Fruit fly (Drosophila melanogaster) whole organism, embryonic: ENCODE measurements around the gene CG7530.

Experiments
- CG10979 ChIP-seq: fragments of 200-800 bp; sonication (Bioruptor generic); optimal IDR thresholded peaks from 2 replicates; lab custom pipeline; 2018; ENCODE audit warnings: missing biosample characterization, mild to moderate bottlenecking, missing genetic modification characterization, moderate library complexity
- CG30431 ChIP-seq: fragments of 200-800 bp; sonication (Bioruptor generic); optimal IDR thresholded peaks from 2 replicates; lab custom pipeline; 2017; ENCODE audit warnings: missing biosample characterization, missing genetic modification characterization
- CG4854 ChIP-seq: fragments of 200-800 bp; sonication (Bioruptor generic); optimal IDR thresholded peaks from 2 replicates; lab custom pipeline; 2016; ENCODE audit warnings: missing biosample characterization, missing genetic modification characterization, inconsistent platforms
- CG8359 ChIP-seq: fragments of 200-800 bp; sonication (Bioruptor generic); optimal IDR thresholded peaks from 2 replicates; lab custom pipeline; 2017; ENCODE audit warnings: missing biosample characterization, mild to moderate bottlenecking, missing genetic modification characterization, borderline replicate concordance
- CG8388 ChIP-seq: fragments of 200-800 bp; sonication (Bioruptor generic); optimal IDR thresholded peaks from 2 replicates; lab custom pipeline; 2019; ENCODE audit warnings: missing biosample characterization, mild to moderate bottlenecking, missing genetic modification characterization, moderate library complexity
- CoRest ChIP-seq: fragments of 200-800 bp; sonication (Bioruptor generic); optimal IDR thresholded peaks from 3 replicates; lab custom pipeline; 2018; ENCODE audit warnings: missing biosample characterization, mild to moderate bottlenecking, missing genetic modification characterization, moderate library complexity
- Kr ChIP-seq: fragments of 200-800 bp; sonication (Bioruptor generic); optimal IDR thresholded peaks from 2 replicates; lab custom pipeline; 2017; ENCODE audit warnings: missing biosample characterization, mild to moderate bottlenecking, missing genetic modification characterization
- ab ChIP-seq: fragments of 200-800 bp; sonication (Bioruptor generic); optimal IDR thresholded peaks from 2 replicates; lab custom pipeline; 2016; ENCODE audit warnings: missing biosample characterization, missing genetic modification characterization
- az2 ChIP-seq: fragments of 200-800 bp; sonication (Bioruptor generic); optimal IDR thresholded peaks from 3 replicates; lab custom pipeline; 2016; ENCODE audit warnings: missing biosample characterization, missing genetic modification characterization
- emc ChIP-seq: fragments of 200-800 bp; sonication (Bioruptor generic); optimal IDR thresholded peaks from 2 replicates; lab custom pipeline; 2016; ENCODE audit warnings: missing biosample characterization, missing genetic modification characterization
- fru ChIP-seq: fragments of >200 bp; optimal IDR thresholded peaks from 2 replicates; lab custom pipeline; 2017
- mirr ChIP-seq: fragments of 200-800 bp; sonication (Bioruptor generic); optimal IDR thresholded peaks from 3 replicates; lab custom pipeline; 2018; ENCODE audit warnings: missing biosample characterization, mild to moderate bottlenecking, missing genetic modification characterization

- TF ChIP-seq mirr (GFP tag; lab: Kevin White, UChicago) (peak; percentile 82), CoRest (tag; lab: Kevin White, UChicago) (peak; percentile 63), emc (GFP tag; lab: Kevin White, UChicago) (no peak), CG10979 (tag; lab: Kevin White, UChicago) (peak; percentile 19), ab (GFP tag; lab: Kevin White, UChicago) (peak; percentile 17), CG4854 (peak; percentile 57), Kr (GFP tag; lab: Kevin White, UChicago) (no peak), CG8388 (peak; percentile 54), az2 (GFP tag; lab: Kevin White, UChicago) (peak; percentile 32), CG8359 (GFP tag; lab: Kevin White, UChicago) (no peak), fru (lab: Kevin White, UChicago) (no peak), CG30431 (GFP tag; lab: Kevin White, UChicago) (no peak)
Observed at dm6 chr3R:14696949-14697513, 34.3 kb downstream of the CG7530 start, which contains the start of gene Meltrin.
